Fruit fly (Drosophila melanogaster) whole organism, prepupa: ENCODE data around the gene CG8838.

ENCODE experiments used
- CG10631 ChIP-seq: fragments of 200-800 bp; sonication (Bioruptor generic); optimal IDR thresholded peaks from 2 replicates; lab custom pipeline; 2016; ENCODE audit warnings: missing biosample characterization, missing genetic modification characterization
- CG11294 ChIP-seq: fragments of 200-800 bp; sonication (Bioruptor generic); IDR thresholded peaks from 2 replicates; pipeline ENCODE4 v1.3.6; 2022; ENCODE audit warnings: missing biosample characterization, missing genetic modification characterization
- CG11762 ChIP-seq: fragments of 200-800 bp; sonication (Bioruptor generic); optimal IDR thresholded peaks from 3 replicates; lab custom pipeline; 2016; ENCODE audit warnings: missing biosample characterization, missing genetic modification characterization; ENCODE audit not compliant: insufficient read depth
- CG11902 ChIP-seq: fragments of 200-800 bp; sonication (Bioruptor generic); optimal IDR thresholded peaks from 3 replicates; lab custom pipeline; 2016; ENCODE audit warnings: missing biosample characterization, missing genetic modification characterization
- CG15336 ChIP-seq: fragments of 200-800 bp; sonication (Bioruptor generic); IDR thresholded peaks from 2 replicates; pipeline ENCODE4 v1.3.6; 2022; ENCODE audit warnings: missing biosample characterization, missing genetic modification characterization
- CG1621 ChIP-seq: fragments of 200-800 bp; sonication (Bioruptor generic); optimal IDR thresholded peaks from 3 replicates; lab custom pipeline; 2018; ENCODE audit warnings: missing biosample characterization, mild to moderate bottlenecking, missing genetic modification characterization
- CG3032 ChIP-seq: fragments of 200-800 bp; optimal IDR thresholded peaks from 2 replicates; lab custom pipeline; 2019; ENCODE audit warnings: missing biosample characterization, mild to moderate bottlenecking, missing genetic modification characterization, moderate library complexity
- CG31627 ChIP-seq: fragments of 200-800 bp; sonication (Bioruptor generic); optimal IDR thresholded peaks from 3 replicates; lab custom pipeline; 2016; ENCODE audit warnings: missing biosample characterization, missing genetic modification characterization
- CG32006 ChIP-seq: fragments of 200-800 bp; sonication (Bioruptor generic); optimal IDR thresholded peaks from 3 replicates; lab custom pipeline; 2017; ENCODE audit warnings: missing biosample characterization, mild to moderate bottlenecking, missing genetic modification characterization
- CG34406 ChIP-seq: fragments of 200-800 bp; sonication (Bioruptor generic); optimal IDR thresholded peaks from 3 replicates; lab custom pipeline; 2016; ENCODE audit warnings: missing biosample characterization, missing genetic modification characterization
- CG3919 ChIP-seq: fragments of 200-800 bp; sonication (Bioruptor generic); optimal IDR thresholded peaks from 3 replicates; lab custom pipeline; 2016; ENCODE audit warnings: missing biosample characterization, missing genetic modification characterization
- CG4318 ChIP-seq: fragments of 200-800 bp; sonication (Bioruptor generic); optimal IDR thresholded peaks from 3 replicates; lab custom pipeline; 2017; ENCODE audit warnings: missing biosample characterization, mild to moderate bottlenecking, missing genetic modification characterization
- CG7368 ChIP-seq: fragments of 200-800 bp; sonication (Bioruptor generic); optimal IDR thresholded peaks from 3 replicates; lab custom pipeline; 2016; ENCODE audit warnings: missing biosample characterization, missing genetic modification characterization
- CG8319 ChIP-seq: fragments of 200-800 bp; sonication (Bioruptor generic); optimal IDR thresholded peaks from 3 replicates; lab custom pipeline; 2016; ENCODE audit warnings: missing biosample characterization, missing genetic modification characterization
- CG8632 ChIP-seq: fragments of 200-800 bp; sonication (Bioruptor generic); optimal IDR thresholded peaks from 3 replicates; lab custom pipeline; 2016; ENCODE audit warnings: missing biosample characterization, missing genetic modification characterization
- CG9139 ChIP-seq: fragments of 200-800 bp; sonication (Bioruptor generic); optimal IDR thresholded peaks from 3 replicates; lab custom pipeline; 2017; ENCODE audit warnings: missing biosample characterization, mild to moderate bottlenecking, missing genetic modification characterization
- Eip75B ChIP-seq: fragments of 200-800 bp; sonication (Bioruptor generic); optimal IDR thresholded peaks from 3 replicates; lab custom pipeline; 2016; ENCODE audit warnings: missing biosample characterization, missing genetic modification characterization
- Eip78C ChIP-seq: fragments of 200-800 bp; sonication (Bioruptor generic); peaks from one replicate; lab custom pipeline; 2016; ENCODE audit warnings: missing biosample characterization, missing genetic modification characterization
- Eip93F ChIP-seq: fragments of 200-800 bp; sonication (Bioruptor generic); optimal IDR thresholded peaks from 2 replicates; lab custom pipeline; 2016; ENCODE audit warnings: missing biosample characterization, mild to moderate bottlenecking, missing genetic modification characterization
- Ets21C ChIP-seq: fragments of 200-800 bp; sonication (Bioruptor generic); optimal IDR thresholded peaks from 3 replicates; lab custom pipeline; 2016; ENCODE audit warnings: missing biosample characterization, missing genetic modification characterization
- Ets96B ChIP-seq: fragments of 200-800 bp; optimal IDR thresholded peaks from 2 replicates; lab custom pipeline; 2019; ENCODE audit warnings: missing biosample characterization, mild to moderate bottlenecking, missing genetic modification characterization, moderate library complexity
- Gug ChIP-seq: fragments of 200-800 bp; sonication (Bioruptor generic); IDR thresholded peaks from 2 replicates; pipeline ENCODE4 v1.3.6; 2022; ENCODE audit warnings: missing biosample characterization, missing genetic modification characterization
- Hr4 ChIP-seq: fragments of 200-800 bp; sonication (Bioruptor generic); optimal IDR thresholded peaks from 3 replicates; lab custom pipeline; 2016; ENCODE audit warnings: missing biosample characterization, missing genetic modification characterization
- Met ChIP-seq: fragments of 200-800 bp; sonication (Bioruptor generic); optimal IDR thresholded peaks from 3 replicates; lab custom pipeline; 2016; ENCODE audit warnings: missing biosample characterization, missing genetic modification characterization
- Smox ChIP-seq: fragments of 200-800 bp; sonication (Bioruptor generic); optimal IDR thresholded peaks from 3 replicates; lab custom pipeline; 2016; ENCODE audit warnings: missing biosample characterization, missing genetic modification characterization
- Sox102F ChIP-seq: fragments of 200-800 bp; sonication (Bioruptor generic); optimal IDR thresholded peaks from 2 replicates; lab custom pipeline; 2016; ENCODE audit warnings: missing biosample characterization, mild to moderate bottlenecking, missing genetic modification characterization
- Sox14 ChIP-seq: fragments of 200-800 bp; sonication (Bioruptor generic); optimal IDR thresholded peaks from 3 replicates; lab custom pipeline; 2016; ENCODE audit warnings: missing biosample characterization, missing genetic modification characterization
- Sox15 ChIP-seq: fragments of 200-800 bp; sonication (Bioruptor generic); optimal IDR thresholded peaks from 3 replicates; lab custom pipeline; 2016; ENCODE audit warnings: missing biosample characterization, missing genetic modification characterization
- acj6 ChIP-seq: fragments of 200-800 bp; sonication (Bioruptor generic); optimal IDR thresholded peaks from 3 replicates; lab custom pipeline; 2016; ENCODE audit warnings: missing biosample characterization, missing genetic modification characterization
- cyc ChIP-seq: fragments of 200-800 bp; sonication (Bioruptor generic); optimal IDR thresholded peaks from 3 replicates; lab custom pipeline; 2016; ENCODE audit warnings: missing biosample characterization, missing genetic modification characterization
- dac ChIP-seq: fragments of 200-800 bp; sonication (Bioruptor generic); optimal IDR thresholded peaks from 2 replicates; lab custom pipeline; 2017; ENCODE audit warnings: missing biosample characterization, mild to moderate bottlenecking, missing genetic modification characterization
- dsx ChIP-seq: fragments of 200-800 bp; optimal IDR thresholded peaks from 3 replicates; lab custom pipeline; 2019; ENCODE audit warnings: missing biosample characterization, mild to moderate bottlenecking, missing genetic modification characterization, moderate library complexity; ENCODE audit not compliant: poor library complexity, severe bottlenecking
- eg ChIP-seq: fragments of 200-800 bp; sonication (Bioruptor generic); IDR thresholded peaks from 3 replicates; pipeline ENCODE4 v1.3.6; 2022; ENCODE audit warnings: missing biosample characterization, missing genetic modification characterization
- fkh ChIP-seq: fragments of 200-800 bp; sonication (Bioruptor generic); optimal IDR thresholded peaks from 3 replicates; lab custom pipeline; 2017; ENCODE audit warnings: missing biosample characterization, mild to moderate bottlenecking, missing genetic modification characterization, moderate library complexity
- lz ChIP-seq: fragments of 200-800 bp; sonication (Bioruptor generic); optimal IDR thresholded peaks from 3 replicates; lab custom pipeline; 2016; ENCODE audit warnings: missing biosample characterization, missing genetic modification characterization
- ss ChIP-seq, 2 experiments: fragments of 200-800 bp; sonication (Bioruptor generic); optimal IDR thresholded peaks; 2 replicates in 1 of 2; 3 replicates in 1 of 2; lab custom pipeline; 2017 to 2018; ENCODE audit warnings: mild to moderate bottlenecking in 2 of 2, missing biosample characterization in 2 of 2, missing genetic modification characterization in 2 of 2, moderate library complexity in 1 of 2
- svp ChIP-seq: fragments of 200-800 bp; sonication (Bioruptor generic); peaks from one replicate; lab custom pipeline; 2016; ENCODE audit warnings: missing biosample characterization, missing genetic modification characterization
- topi ChIP-seq: fragments of 200-800 bp; sonication (Bioruptor generic); optimal IDR thresholded peaks from 3 replicates; lab custom pipeline; 2016; ENCODE audit warnings: missing biosample characterization, missing genetic modification characterization
- vri ChIP-seq: fragments of 200-800 bp; sonication (Bioruptor generic); optimal IDR thresholded peaks from 3 replicates; lab custom pipeline; 2016; ENCODE audit warnings: missing biosample characterization, mild to moderate bottlenecking, missing genetic modification characterization

Gene CG8838

DNA sequence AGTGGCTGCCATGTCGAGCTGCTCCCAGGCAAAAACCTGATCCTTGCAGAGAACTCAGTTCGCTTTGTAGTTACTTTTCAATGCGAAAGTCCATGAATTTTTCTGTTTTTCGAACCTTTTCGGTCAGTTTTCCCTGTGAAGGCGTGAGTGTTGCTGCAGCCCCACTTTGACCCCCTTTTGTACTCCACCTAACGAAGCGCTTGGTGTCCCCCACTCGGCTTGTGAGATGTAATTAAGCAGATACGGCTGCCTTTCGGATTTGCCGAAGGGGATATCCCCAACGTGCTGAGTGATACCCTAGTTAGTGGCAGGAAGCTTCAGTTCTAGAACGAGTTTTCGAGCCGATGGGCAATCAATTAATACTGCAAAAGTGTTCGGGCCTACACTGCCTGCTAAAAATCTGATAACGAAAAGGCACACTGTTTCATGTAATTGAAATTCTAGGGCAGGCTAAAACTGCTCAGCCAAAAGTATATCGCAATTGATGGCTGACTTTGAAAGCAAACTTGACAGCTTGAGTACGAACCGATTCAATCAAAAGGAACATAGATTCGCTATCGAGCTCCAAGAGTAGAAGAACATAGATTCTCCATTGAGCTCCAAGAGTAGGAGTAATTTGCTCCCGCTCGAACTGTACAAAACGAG lies 5.7 kb upstream of the CG8838 start (continued):
- TF ChIP-seq CG3032 (tag; lab: Kevin White, UChicago) (peak; percentile 72), CG7368 (no peak), acj6 (GFP tag; lab: Kevin White, UChicago) (peak; percentile 27), CG1621 (peak; percentile 41), Gug (GFP tag; lab: Robert Waterston, UW) (no peak), ss (GFP tag; optimal IDR thresholded peaks at IDR 0.05; lab: Kevin White, UChicago) (peak; percentile 72 to 77), Smox (GFP tag; lab: Kevin White, UChicago) (no peak), CG3919 (peak; percentile 52), Ets96B (peak; percentile 58), CG10631 (GFP tag; lab: Kevin White, UChicago) (peak; percentile 39), CG11762 (GFP tag; lab: Kevin White, UChicago) (no peak), eg (GFP tag; lab: Robert Waterston, UW) (no peak), Sox14 (GFP tag; lab: Kevin White, UChicago) (peak; percentile 27), Met (peak; percentile 30), lz (GFP tag; lab: Kevin White, UChicago) (peak; percentile 7), vri (GFP tag; lab: Kevin White, UChicago) (no peak), CG11902 (GFP tag; lab: Kevin White, UChicago) (no peak), svp (GFP tag; lab: Kevin White, UChicago) (peak; percentile 66), CG34406 (GFP tag; lab: Kevin White, UChicago) (peak; percentile 5), Eip75B (GFP tag; lab: Kevin White, UChicago) (peak; percentile 25), dac (GFP tag; lab: Kevin White, UChicago) (no peak), CG9139 (GFP tag; lab: Kevin White, UChicago) (peak; percentile 4), Hr4 (GFP tag; lab: Kevin White, UChicago) (no peak), CG11294 (GFP tag; lab: Robert Waterston, UW) (no peak), CG31627 (GFP tag; lab: Kevin White, UChicago) (peak; percentile 12), topi (GFP tag; lab: Kevin White, UChicago) (peak; percentile 36), Sox15 (GFP tag; lab: Kevin White, UChicago) (peak; percentile 10), CG32006 (GFP tag; lab: Kevin White, UChicago) (peak; percentile 20), CG8319 (GFP tag; lab: Kevin White, UChicago) (no peak), CG15336 (GFP tag; lab: Robert Waterston, UW) (no peak), Ets21C (GFP tag; lab: Kevin White, UChicago) (no peak), Eip93F (GFP tag; lab: Kevin White, UChicago) (no peak), CG8632 (GFP tag; lab: Kevin White, UChicago) (no peak), cyc (GFP tag; lab: Kevin White, UChicago) (peak; percentile 11), fkh (GFP tag; lab: Kevin White, UChicago) (no peak), Sox102F (GFP tag; lab: Kevin White, UChicago) (peak; percentile 29)

DNA sequence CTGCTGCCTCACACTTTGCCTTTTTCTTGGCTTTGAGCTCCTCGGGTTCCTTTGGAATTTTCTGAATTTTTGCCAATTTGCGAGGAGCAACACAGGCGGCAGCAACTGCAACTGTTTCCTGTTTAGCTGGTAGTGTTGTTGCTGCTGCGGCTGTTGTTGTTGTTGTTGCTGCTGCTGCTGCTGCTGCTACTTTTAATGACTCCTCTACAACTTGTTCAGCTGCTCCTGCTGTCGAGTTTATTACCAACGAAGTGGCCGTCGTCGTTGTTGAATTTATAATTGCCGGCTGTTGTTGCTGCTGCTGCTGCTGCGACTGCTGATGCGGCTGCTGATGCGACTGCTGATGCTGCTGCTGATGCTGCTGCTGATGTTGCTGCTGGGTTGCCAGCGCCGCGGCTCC lies 4.5 kb upstream of the CG8838 start:
- TF ChIP-seq CG8632 (GFP tag; lab: Kevin White, UChicago) = no peak
- no peak for TF ChIP-seq Gug (GFP tag; lab: Robert Waterston, UW)
- peak; percentile 80 for TF ChIP-seq dsx
- TF ChIP-seq Eip78C (GFP tag; lab: Kevin White, UChicago) = peak; percentile 61
- no peak for TF ChIP-seq CG4318 (GFP tag; lab: Kevin White, UChicago)

DNA sequence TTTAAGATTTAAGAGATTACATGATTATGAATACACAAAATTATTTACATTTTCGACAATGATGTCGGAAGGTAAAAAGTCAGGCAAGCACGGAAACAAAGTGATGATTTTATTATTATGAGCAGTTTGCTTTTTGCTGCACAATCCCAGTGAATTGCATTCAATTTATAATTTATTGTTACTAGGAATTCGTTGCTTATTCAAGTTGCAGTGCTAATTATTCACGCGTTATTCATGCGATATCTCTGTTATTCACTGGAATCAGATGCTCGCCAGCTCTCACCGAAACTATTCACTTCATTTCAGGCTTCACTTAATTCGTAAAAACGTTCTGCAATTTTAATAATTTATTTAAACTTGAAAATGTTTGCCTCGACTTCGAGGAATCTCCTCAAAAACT lies 3.7 kb upstream of the CG8838 start:
- peak; percentile 54 for TF ChIP-seq svp (GFP tag; lab: Kevin White, UChicago)
- no peak for TF ChIP-seq CG11902 (GFP tag; lab: Kevin White, UChicago)
